Fruit fly (Drosophila melanogaster) whole organism, embryonic: ENCODE results near the gene qm.
A peak's percentile ranks its signal among the peaks of the same experiment; 100 is the strongest.

Experiments used
- Antp ChIP-seq: fragments of 200-800 bp; sonication (Bioruptor generic); optimal IDR thresholded peaks from 3 replicates; lab custom pipeline; 2016; ENCODE audit warnings: missing biosample characterization, missing genetic modification characterization
- Atf6 ChIP-seq: fragments of 200-800 bp; sonication (Bioruptor generic); IDR thresholded peaks from 2 replicates; pipeline ENCODE4 v1.3.6; 2022; ENCODE audit warnings: missing biosample characterization, missing genetic modification characterization
- C15 ChIP-seq: fragments of 200-800 bp; sonication (Bioruptor generic); IDR thresholded peaks from 3 replicates; pipeline ENCODE4 v1.3.6; 2022; ENCODE audit warnings: missing biosample characterization, missing genetic modification characterization
- CG11085 ChIP-seq: fragments of 200-800 bp; sonication (Bioruptor generic); IDR thresholded peaks from 2 replicates; pipeline ENCODE4 v1.3.6; 2022; ENCODE audit warnings: missing biosample characterization, missing genetic modification characterization
- CG11695 ChIP-seq: fragments of 200-800 bp; sonication (Bioruptor generic); IDR thresholded peaks from 3 replicates; pipeline ENCODE4 v1.3.6; 2022; ENCODE audit warnings: missing biosample characterization, missing genetic modification characterization
- CG12236 ChIP-seq: fragments of 200-800 bp; sonication (Bioruptor generic); optimal IDR thresholded peaks from 2 replicates; lab custom pipeline; 2016; ENCODE audit warnings: missing biosample characterization, missing genetic modification characterization
- CG12769 ChIP-seq: fragments of 200-800 bp; sonication (Bioruptor generic); optimal IDR thresholded peaks from 2 replicates; lab custom pipeline; 2019; ENCODE audit warnings: missing biosample characterization, mild to moderate bottlenecking, missing genetic modification characterization, moderate library complexity
- CG13296 ChIP-seq: fragments of 200-800 bp; sonication (Bioruptor generic); optimal IDR thresholded peaks from 3 replicates; lab custom pipeline; 2018; ENCODE audit warnings: missing biosample characterization, mild to moderate bottlenecking, missing genetic modification characterization
- CG14965 ChIP-seq: fragments of 200-800 bp; sonication (Bioruptor generic); optimal IDR thresholded peaks from 2 replicates; lab custom pipeline; 2016; ENCODE audit warnings: missing biosample characterization, missing genetic modification characterization, borderline replicate concordance
- CG17359 ChIP-seq: fragments of 200-800 bp; sonication (Bioruptor generic); optimal IDR thresholded peaks from 3 replicates; lab custom pipeline; 2018; ENCODE audit warnings: missing biosample characterization, mild to moderate bottlenecking, missing genetic modification characterization, moderate library complexity
- CG1832 ChIP-seq: fragments of 200-800 bp; sonication (Bioruptor generic); optimal IDR thresholded peaks from 2 replicates; lab custom pipeline; 2017; ENCODE audit warnings: missing biosample characterization, mild to moderate bottlenecking, missing genetic modification characterization, inconsistent platforms
- CG2129 ChIP-seq: fragments of 200-800 bp; sonication (Bioruptor generic); IDR thresholded peaks from 2 replicates; pipeline ENCODE4 v1.3.6; 2022; ENCODE audit warnings: missing biosample characterization, missing genetic modification characterization; ENCODE audit not compliant: partially characterized antibody
- CG31365 ChIP-seq: fragments of 200-800 bp; sonication (Bioruptor generic); optimal IDR thresholded peaks from 2 replicates; lab custom pipeline; 2018; ENCODE audit warnings: missing biosample characterization, mild to moderate bottlenecking, missing genetic modification characterization
- CG33557 ChIP-seq: fragments of 200-800 bp; sonication (Bioruptor generic); optimal IDR thresholded peaks from 2 replicates; lab custom pipeline; 2019; ENCODE audit warnings: missing biosample characterization, mild to moderate bottlenecking, missing genetic modification characterization, moderate library complexity
- CG4328 ChIP-seq: fragments of 200-800 bp; sonication (Bioruptor generic); optimal IDR thresholded peaks from 3 replicates; lab custom pipeline; 2017; ENCODE audit warnings: missing biosample characterization, missing genetic modification reagents, missing genetic modification characterization
- CG4820 ChIP-seq: fragments of 200-800 bp; sonication (Bioruptor generic); optimal IDR thresholded peaks from 3 replicates; lab custom pipeline; 2016; ENCODE audit warnings: missing biosample characterization, missing genetic modification characterization
- CG6272 ChIP-seq: fragments of 200-800 bp; sonication (Bioruptor generic); IDR thresholded peaks from 2 replicates; pipeline ENCODE4 v1.3.6; 2022; ENCODE audit warnings: missing biosample characterization, missing genetic modification characterization
- CG6654 ChIP-seq: fragments of 200-800 bp; sonication (Bioruptor generic); optimal IDR thresholded peaks from 2 replicates; lab custom pipeline; 2017; ENCODE audit warnings: missing biosample characterization, mild to moderate bottlenecking, missing genetic modification characterization
- CG7928 ChIP-seq: fragments of 200-800 bp; sonication (Bioruptor generic); optimal IDR thresholded peaks from 2 replicates; lab custom pipeline; 2017; ENCODE audit warnings: missing biosample characterization, mild to moderate bottlenecking, missing genetic modification characterization
- CTCF ChIP-seq: fragments of 200-800 bp; sonication (Bioruptor generic); optimal IDR thresholded peaks from 2 replicates; lab custom pipeline; 2017; ENCODE audit warnings: missing biosample characterization, mild to moderate bottlenecking, missing genetic modification characterization, moderate library complexity
- CkIIα-i1 ChIP-seq: fragments of 200-800 bp; sonication (Bioruptor generic); IDR thresholded peaks from 2 replicates; pipeline ENCODE4 v1.3.6; 2022; ENCODE audit warnings: missing biosample characterization, missing genetic modification characterization
- D ChIP-seq, 2 experiments: fragments of 200-800 bp in 1 of 2; fragments of >200 bp in 1 of 2; sonication (Bioruptor generic) in 1 of 2; optimal IDR thresholded peaks; 2 replicates in 1 of 2; 3 replicates in 1 of 2; lab custom pipeline; 2017; ENCODE audit warnings: mild to moderate bottlenecking in 1 of 2, missing biosample characterization in 1 of 2, missing genetic modification characterization in 1 of 2, missing genetic modification reagents in 1 of 2
- D19A ChIP-seq: fragments of 200-800 bp; optimal IDR thresholded peaks from 3 replicates; lab custom pipeline; 2019; ENCODE audit warnings: missing biosample characterization, mild to moderate bottlenecking, missing genetic modification characterization, moderate library complexity
- Dek ChIP-seq: fragments of 200-800 bp; sonication (Bioruptor generic); optimal IDR thresholded peaks from 3 replicates; lab custom pipeline; 2019; ENCODE audit warnings: missing biosample characterization, mild to moderate bottlenecking, missing genetic modification characterization, moderate library complexity
- Elba2 ChIP-seq: fragments of 200-800 bp; sonication (Bioruptor generic); optimal IDR thresholded peaks from 3 replicates; lab custom pipeline; 2016; ENCODE audit warnings: missing biosample characterization, missing genetic modification characterization
- Gsc ChIP-seq: fragments of 200-800 bp; sonication (Bioruptor generic); IDR thresholded peaks from 2 replicates; pipeline ENCODE4 v1.3.6; 2022; ENCODE audit warnings: missing biosample characterization, missing genetic modification characterization
- Neu2 ChIP-seq: fragments of 200-800 bp; sonication (Bioruptor generic); optimal IDR thresholded peaks from 3 replicates; lab custom pipeline; 2016; ENCODE audit warnings: missing biosample characterization, missing genetic modification characterization, borderline replicate concordance
- Opbp ChIP-seq: fragments of 200-800 bp; sonication (Bioruptor generic); IDR thresholded peaks from 3 replicates; pipeline ENCODE4 v1.3.6; 2022; ENCODE audit warnings: missing biosample characterization, missing genetic modification characterization; ENCODE audit not compliant: partially characterized antibody
- Ravus ChIP-seq: fragments of 200-800 bp; sonication (Bioruptor generic); IDR thresholded peaks from 2 replicates; pipeline ENCODE4 v1.3.6; 2022; ENCODE audit warnings: missing biosample characterization, missing genetic modification characterization
- Sox100B ChIP-seq: fragments of 200-800 bp; sonication (Bioruptor generic); optimal IDR thresholded peaks from 3 replicates; lab custom pipeline; 2018; ENCODE audit warnings: missing biosample characterization, mild to moderate bottlenecking, missing genetic modification characterization
- ase ChIP-seq: fragments of 200-800 bp; sonication (Bioruptor generic); IDR thresholded peaks from 3 replicates; pipeline ENCODE4 v1.3.6; 2022; ENCODE audit warnings: missing biosample characterization, missing genetic modification characterization
- cg ChIP-seq: fragments of 200-800 bp; sonication (Bioruptor generic); optimal IDR thresholded peaks from 3 replicates; lab custom pipeline; 2019; ENCODE audit warnings: missing biosample characterization, mild to moderate bottlenecking, missing genetic modification characterization, moderate library complexity
- ci ChIP-seq: fragments of 200-800 bp; sonication (Bioruptor generic); IDR thresholded peaks from 3 replicates; pipeline ENCODE4 v1.3.6; 2022; ENCODE audit warnings: missing biosample characterization, missing genetic modification characterization
- dati ChIP-seq: fragments of 200-800 bp; sonication (Bioruptor generic); IDR thresholded peaks from 2 replicates; pipeline ENCODE4 v1.3.6; 2022; ENCODE audit warnings: missing biosample characterization, missing genetic modification characterization
- dm ChIP-seq: fragments of 200-800 bp; sonication (Bioruptor generic); optimal IDR thresholded peaks from 3 replicates; lab custom pipeline; 2016; ENCODE audit warnings: missing biosample characterization, missing genetic modification characterization
- dmrt11E ChIP-seq: fragments of 200-800 bp; sonication (Bioruptor generic); optimal IDR thresholded peaks from 3 replicates; lab custom pipeline; 2018; ENCODE audit warnings: missing biosample characterization, mild to moderate bottlenecking, missing genetic modification characterization, moderate library complexity
- dysf ChIP-seq: fragments of 200-800 bp; sonication (Bioruptor generic); IDR thresholded peaks from 3 replicates; pipeline ENCODE4 v1.3.6; 2022; ENCODE audit warnings: missing biosample characterization, missing genetic modification characterization
- ewg ChIP-seq: fragments of 200-800 bp; sonication (Bioruptor generic); optimal IDR thresholded peaks from 3 replicates; lab custom pipeline; 2017; ENCODE audit warnings: mild to moderate bottlenecking, missing biosample characterization, missing genetic modification reagents, missing genetic modification characterization
- fd3F ChIP-seq: fragments of 200-800 bp; sonication (Bioruptor generic); optimal IDR thresholded peaks from 2 replicates; lab custom pipeline; 2018; ENCODE audit warnings: missing biosample characterization, mild to moderate bottlenecking, missing genetic modification characterization, moderate library complexity
- ftz-f1 ChIP-seq: fragments of 200-800 bp; sonication (Bioruptor generic); optimal IDR thresholded peaks from 2 replicates; lab custom pipeline; 2016; ENCODE audit warnings: missing biosample characterization, missing genetic modification characterization
- grn ChIP-seq: fragments of 200-800 bp; sonication (Bioruptor generic); optimal IDR thresholded peaks from 3 replicates; lab custom pipeline; 2017; ENCODE audit warnings: missing biosample characterization, missing genetic modification characterization
- ken ChIP-seq: fragments of 200-800 bp; sonication (Bioruptor generic); IDR thresholded peaks from 3 replicates; pipeline ENCODE4 v1.3.6; 2022; ENCODE audit warnings: missing biosample characterization, missing genetic modification characterization
- lov ChIP-seq, 2 experiments: fragments of 200-800 bp in 1 of 2; fragments of >200 bp in 1 of 2; sonication (Bioruptor generic) in 1 of 2; IDR thresholded peaks in 1 of 2; optimal IDR thresholded peaks in 1 of 2; 2 replicates in 1 of 2; 3 replicates in 1 of 2; pipeline versions ENCODE4 v1.3.6 to Lab custom; 2017 to 2022; ENCODE audit warnings: missing biosample characterization in 1 of 2, missing genetic modification characterization in 1 of 2
- prd ChIP-seq, 3 experiments: fragments of >200 bp in 2 of 3; fragments of 200-800 bp in 1 of 3; sonication (Bioruptor generic) in 1 of 3; optimal IDR thresholded peaks in 2 of 3; IDR thresholded peaks in 1 of 3; 2 replicates in 2 of 3; 3 replicates in 1 of 3; pipeline versions ENCODE4 v1.3.6 to Lab custom; 2017 to 2022; ENCODE audit warnings: missing biosample characterization in 1 of 3, missing genetic modification characterization in 1 of 3
- sqz ChIP-seq: fragments of 200-800 bp; sonication (Bioruptor generic); optimal IDR thresholded peaks from 3 replicates; lab custom pipeline; 2018; ENCODE audit warnings: missing biosample characterization, mild to moderate bottlenecking, missing genetic modification characterization
- tap ChIP-seq: fragments of 200-800 bp; optimal IDR thresholded peaks from 3 replicates; lab custom pipeline; 2019; ENCODE audit warnings: missing biosample characterization, mild to moderate bottlenecking, missing genetic modification characterization, moderate library complexity
- tin ChIP-seq: fragments of 200-800 bp; sonication (Bioruptor generic); optimal IDR thresholded peaks from 3 replicates; lab custom pipeline; 2016; ENCODE audit warnings: missing biosample characterization, missing genetic modification characterization
- toy ChIP-seq: fragments of 200-800 bp; sonication (Bioruptor generic); IDR thresholded peaks from 2 replicates; pipeline ENCODE4 v1.3.6; 2022; ENCODE audit warnings: missing biosample characterization, missing genetic modification characterization
- trh ChIP-seq: fragments of 200-800 bp; sonication (Bioruptor generic); optimal IDR thresholded peaks from 2 replicates; lab custom pipeline; 2016; ENCODE audit warnings: missing biosample characterization, missing genetic modification characterization
- unpg ChIP-seq: fragments of 200-800 bp; sonication (Bioruptor generic); optimal IDR thresholded peaks from 3 replicates; lab custom pipeline; 2018; ENCODE audit warnings: missing biosample characterization, mild to moderate bottlenecking, missing genetic modification characterization, moderate library complexity

qm gene

DNA sequence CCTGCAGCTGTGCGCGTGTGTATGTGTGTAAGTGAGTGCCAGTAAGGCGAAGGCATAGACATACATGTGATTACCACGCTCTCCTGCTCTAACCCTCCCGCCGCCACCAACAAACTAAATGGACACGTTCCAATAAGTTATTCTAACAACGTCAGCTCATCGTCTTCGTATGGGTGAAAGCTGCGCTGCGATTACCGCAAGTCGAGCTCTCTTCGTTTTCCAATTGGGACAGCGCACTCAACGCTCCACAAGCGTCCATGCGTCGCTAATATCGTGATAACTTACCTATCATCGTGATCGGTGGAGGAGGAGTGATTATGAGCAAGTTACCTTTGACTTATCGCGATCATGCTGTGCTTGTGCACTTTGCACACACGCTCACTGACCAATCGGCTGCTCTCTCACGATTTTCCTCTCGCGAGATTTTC lies 13.0 kb downstream of the qm start (continued):
- no peak for TF ChIP-seq D (optimal IDR thresholded peaks at IDR 0.05; lab: Kevin White, UChicago)
- TF ChIP-seq D (GFP tag; optimal IDR thresholded peaks at IDR 0.05; lab: Kevin White, UChicago): no peak
- TF ChIP-seq Opbp: no peak
- no peak for TF ChIP-seq C15 (GFP tag; lab: Robert Waterston, UW)
- TF ChIP-seq ci (GFP tag; lab: Robert Waterston, UW): peak; percentile 59; the same call in 2 of the 3 replicates
- TF ChIP-seq tin (GFP tag; lab: Kevin White, UChicago): no peak
- peak; percentile 8 for TF ChIP-seq dm
- TF ChIP-seq unpg (GFP tag; lab: Kevin White, UChicago): peak; percentile 9
- no peak for TF ChIP-seq Atf6 (GFP tag; lab: Robert Waterston, UW)
- no peak for TF ChIP-seq CG2129 (GFP tag; lab: Robert Waterston, UW)
- TF ChIP-seq D19A: no peak
- TF ChIP-seq lov (optimal IDR thresholded peaks at IDR 0.05; lab: Kevin White, UChicago): no peak
- TF ChIP-seq lov (GFP tag; IDR thresholded peaks at IDR 0.05; lab: Robert Waterston, UW): 0 out of 3 replicates have a peak, but pooled peaks have one; percentile 42
- TF ChIP-seq Elba2 (GFP tag; lab: Kevin White, UChicago): peak; percentile 88
- TF ChIP-seq CG33557: no peak
- peak; percentile 94 for TF ChIP-seq grn (GFP tag; lab: Kevin White, UChicago)
- peak; percentile 17 for TF ChIP-seq CG13296 (GFP tag; lab: Kevin White, UChicago)
- TF ChIP-seq cg (GFP tag; lab: Kevin White, UChicago): peak; percentile 86
- TF ChIP-seq prd (optimal IDR thresholded peaks at IDR 0.05; lab: Kevin White, UChicago): no peak
- TF ChIP-seq prd (GFP tag; IDR thresholded peaks at IDR 0.05; lab: Robert Waterston, UW): peak; percentile 32; the same call in 1 of the 3 replicates
- TF ChIP-seq CG12236 (GFP tag; lab: Kevin White, UChicago): no peak
- no peak for TF ChIP-seq CG11695
- no peak for TF ChIP-seq ken
- no peak for TF ChIP-seq CG14965 (GFP tag; lab: Kevin White, UChicago)
- TF ChIP-seq dysf (GFP tag; lab: Robert Waterston, UW): peak; percentile 33; the same call in 1 of the 3 replicates
- TF ChIP-seq Neu2 (GFP tag; lab: Kevin White, UChicago): no peak
- no peak for TF ChIP-seq Dek (tag; lab: Kevin White, UChicago)
- TF ChIP-seq ase (GFP tag; lab: Robert Waterston, UW): no peak
- no peak for TF ChIP-seq ewg (GFP tag; lab: Kevin White, UChicago)
- no peak for TF ChIP-seq dati
- no peak for TF ChIP-seq CG7928 (GFP tag; lab: Kevin White, UChicago)
- no peak for TF ChIP-seq Sox100B (GFP tag; lab: Kevin White, UChicago)
- TF ChIP-seq dmrt11E (tag; lab: Kevin White, UChicago): no peak
- no peak for TF ChIP-seq CG4328 (GFP tag; lab: Kevin White, UChicago)
- no peak for TF ChIP-seq fd3F (GFP tag; lab: Kevin White, UChicago)
- no peak for TF ChIP-seq ftz-f1
- no peak for TF ChIP-seq Gsc (GFP tag; lab: Robert Waterston, UW)
- peak; percentile 22 for TF ChIP-seq CG1832 (GFP tag; lab: Kevin White, UChicago)
- TF ChIP-seq Antp (GFP tag; lab: Kevin White, UChicago): no peak
- TF ChIP-seq CG17359: peak; percentile 75
- peak; percentile 67 for TF ChIP-seq sqz (GFP tag; lab: Kevin White, UChicago)
- peak; percentile 60 for TF ChIP-seq CTCF (GFP tag; lab: Kevin White, UChicago)
- peak; percentile 98 for TF ChIP-seq CG4820 (GFP tag; lab: Kevin White, UChicago)
- TF ChIP-seq toy: no peak
- TF ChIP-seq CG6272 (GFP tag; lab: Robert Waterston, UW): no peak
- TF ChIP-seq CG11085 (GFP tag; lab: Robert Waterston, UW): no peak
- peak; percentile 51 for TF ChIP-seq CG12769
- no peak for TF ChIP-seq CG31365
- TF ChIP-seq tap (tag; lab: Kevin White, UChicago): no peak
- TF ChIP-seq Ravus (GFP tag; lab: Robert Waterston, UW): no peak
- no peak for TF ChIP-seq CG6654 (GFP tag; lab: Kevin White, UChicago)
- no peak for TF ChIP-seq trh (GFP tag; lab: Kevin White, UChicago)
- TF ChIP-seq CkIIα-i1 (GFP tag; lab: Robert Waterston, UW): no peak
